Fruit fly (Drosophila melanogaster) whole organism, embryonic: ENCODE data around the gene CG42395.
A peak's percentile ranks its signal among the peaks of the same experiment; 100 is the strongest.

Source experiments
- CG10147 ChIP-seq: fragments of 200-800 bp; sonication (Bioruptor generic); optimal IDR thresholded peaks from 2 replicates; lab custom pipeline; 2019; ENCODE audit warnings: missing biosample characterization, mild to moderate bottlenecking, missing genetic modification characterization, moderate library complexity
- CG11695 ChIP-seq: fragments of 200-800 bp; sonication (Bioruptor generic); IDR thresholded peaks from 3 replicates; pipeline ENCODE4 v1.3.6; 2022; ENCODE audit warnings: missing biosample characterization, missing genetic modification characterization
- CG13287 ChIP-seq: fragments of 200-800 bp; sonication (Bioruptor generic); IDR thresholded peaks from 2 replicates; pipeline ENCODE4 v1.3.6; 2022; ENCODE audit warnings: missing biosample characterization, missing genetic modification characterization; ENCODE audit not compliant: partially characterized antibody
- CG1602 ChIP-seq: fragments of 200-800 bp; sonication (Bioruptor generic); optimal IDR thresholded peaks from 3 replicates; lab custom pipeline; 2016; ENCODE audit warnings: missing biosample characterization, missing genetic modification characterization
- CG16813 ChIP-seq: fragments of 200-800 bp; sonication (Bioruptor generic); IDR thresholded peaks from 3 replicates; pipeline ENCODE4 v1.3.6; 2022; ENCODE audit warnings: missing biosample characterization, missing genetic modification characterization; ENCODE audit not compliant: partially characterized antibody
- CG16863 ChIP-seq: fragments of 200-800 bp; sonication (Bioruptor generic); optimal IDR thresholded peaks from 3 replicates; lab custom pipeline; 2016; ENCODE audit warnings: missing biosample characterization, missing genetic modification characterization
- CG17912 ChIP-seq: fragments of 200-800 bp; sonication (Bioruptor generic); optimal IDR thresholded peaks from 2 replicates; lab custom pipeline; 2018; ENCODE audit warnings: missing biosample characterization, mild to moderate bottlenecking, missing genetic modification characterization
- CG18619 ChIP-seq: fragments of 200-800 bp; sonication (Bioruptor generic); optimal IDR thresholded peaks from 3 replicates; lab custom pipeline; 2017; ENCODE audit warnings: missing biosample characterization, mild to moderate bottlenecking, missing genetic modification characterization
- CG18764 ChIP-seq: fragments of 200-800 bp; sonication (Bioruptor generic); optimal IDR thresholded peaks from 3 replicates; lab custom pipeline; 2016; ENCODE audit warnings: missing biosample characterization, missing genetic modification characterization
- CG6683 ChIP-seq: fragments of 200-800 bp; sonication (Bioruptor generic); optimal IDR thresholded peaks from 2 replicates; lab custom pipeline; 2017; ENCODE audit warnings: missing biosample characterization, mild to moderate bottlenecking, missing genetic modification characterization, missing genetic modification reagents
- CG6765 ChIP-seq: fragments of 200-800 bp; sonication (Bioruptor generic); optimal IDR thresholded peaks from 3 replicates; lab custom pipeline; 2017; ENCODE audit warnings: missing biosample characterization, mild to moderate bottlenecking, missing genetic modification characterization
- CG7963 ChIP-seq: fragments of 200-800 bp; sonication (Bioruptor generic); IDR thresholded peaks from 3 replicates; pipeline ENCODE4 v1.3.6; 2022; ENCODE audit warnings: missing biosample characterization, missing genetic modification characterization; ENCODE audit not compliant: partially characterized antibody
- CG9817 ChIP-seq: fragments of 200-800 bp; sonication (Bioruptor generic); optimal IDR thresholded peaks from 2 replicates; lab custom pipeline; 2018; ENCODE audit warnings: missing biosample characterization, mild to moderate bottlenecking, missing genetic modification characterization, moderate library complexity
- CoRest ChIP-seq: fragments of 200-800 bp; sonication (Bioruptor generic); optimal IDR thresholded peaks from 3 replicates; lab custom pipeline; 2018; ENCODE audit warnings: missing biosample characterization, mild to moderate bottlenecking, missing genetic modification characterization, moderate library complexity
- Deaf1 ChIP-seq: fragments of 200-800 bp; optimal IDR thresholded peaks from 3 replicates; lab custom pipeline; 2019; ENCODE audit warnings: missing biosample characterization, mild to moderate bottlenecking, missing genetic modification characterization, moderate library complexity
- Dll ChIP-seq: fragments of 200-800 bp; sonication (Bioruptor generic); IDR thresholded peaks from 4 replicates; pipeline ENCODE4 v1.3.6; 2022; ENCODE audit warnings: missing biosample characterization, missing genetic modification characterization; ENCODE audit not compliant: partially characterized antibody
- ERR ChIP-seq: fragments of 200-800 bp; sonication (Bioruptor generic); optimal IDR thresholded peaks from 2 replicates; lab custom pipeline; 2016; ENCODE audit warnings: missing biosample characterization, missing genetic modification characterization
- Fer1 ChIP-seq: fragments of 200-800 bp; sonication (Bioruptor generic); optimal IDR thresholded peaks from 2 replicates; lab custom pipeline; 2017; ENCODE audit warnings: missing biosample characterization, mild to moderate bottlenecking, missing genetic modification characterization
- HLH4C ChIP-seq: fragments of 200-800 bp; sonication (Bioruptor generic); IDR thresholded peaks from 3 replicates; pipeline ENCODE4 v1.3.6; 2022; ENCODE audit warnings: missing biosample characterization, missing genetic modification characterization; ENCODE audit not compliant: partially characterized antibody
- Lhr ChIP-seq: fragments of 200-800 bp; sonication (Bioruptor generic); optimal IDR thresholded peaks from 3 replicates; lab custom pipeline; 2017; ENCODE audit warnings: mild to moderate bottlenecking, missing biosample characterization, missing genetic modification reagents, missing genetic modification characterization
- NC2β ChIP-seq: fragments of 200-800 bp; sonication (Bioruptor generic); optimal IDR thresholded peaks from 2 replicates; lab custom pipeline; 2016; ENCODE audit warnings: missing biosample characterization, missing genetic modification characterization
- Neu2 ChIP-seq: fragments of 200-800 bp; sonication (Bioruptor generic); optimal IDR thresholded peaks from 3 replicates; lab custom pipeline; 2016; ENCODE audit warnings: missing biosample characterization, missing genetic modification characterization, borderline replicate concordance
- NfI ChIP-seq: fragments of 200-800 bp; sonication (Bioruptor generic); optimal IDR thresholded peaks from 3 replicates; lab custom pipeline; 2018; ENCODE audit warnings: missing biosample characterization, mild to moderate bottlenecking, missing genetic modification characterization, moderate library complexity
- Poxn ChIP-seq: fragments of 200-800 bp; sonication (Bioruptor generic); IDR thresholded peaks from 2 replicates; pipeline ENCODE4 v1.3.6; 2022; ENCODE audit warnings: missing biosample characterization, missing genetic modification characterization
- Scr ChIP-seq: fragments of 200-800 bp; sonication (Bioruptor generic); IDR thresholded peaks from 2 replicates; pipeline ENCODE4 v1.3.6; 2022; ENCODE audit warnings: missing biosample characterization, missing genetic modification characterization; ENCODE audit not compliant: partially characterized antibody
- Spps ChIP-seq: fragments of 200-800 bp; sonication (Bioruptor generic); optimal IDR thresholded peaks from 2 replicates; lab custom pipeline; 2018; ENCODE audit warnings: missing biosample characterization, mild to moderate bottlenecking, missing genetic modification characterization
- Sry-β ChIP-seq: fragments of 200-800 bp; sonication (Bioruptor generic); optimal IDR thresholded peaks from 2 replicates; lab custom pipeline; 2018; ENCODE audit warnings: missing biosample characterization, mild to moderate bottlenecking, missing genetic modification characterization, moderate library complexity
- YL-1 ChIP-seq: fragments of 200-800 bp; sonication (Bioruptor generic); optimal IDR thresholded peaks from 3 replicates; lab custom pipeline; 2017; ENCODE audit warnings: missing biosample characterization, mild to moderate bottlenecking, missing genetic modification characterization
- abd-A ChIP-seq: fragments of 200-800 bp; sonication (Bioruptor generic); optimal IDR thresholded peaks from 3 replicates; lab custom pipeline; 2019; ENCODE audit warnings: missing biosample characterization, mild to moderate bottlenecking, missing genetic modification characterization, moderate library complexity
- bowl ChIP-seq: fragments of 200-800 bp; sonication (Bioruptor generic); IDR thresholded peaks from 2 replicates; pipeline ENCODE4 v1.3.6; 2022; ENCODE audit warnings: missing biosample characterization, missing genetic modification characterization
- crp ChIP-seq, 2 experiments: fragments of 200-800 bp; sonication (Bioruptor generic); optimal IDR thresholded peaks; 2 replicates in 1 of 2; 3 replicates in 1 of 2; lab custom pipeline; 2017; ENCODE audit warnings: missing biosample characterization in 2 of 2, missing genetic modification characterization in 2 of 2, mild to moderate bottlenecking in 1 of 2, moderate library complexity in 1 of 2
- da ChIP-seq: fragments of 200-800 bp; sonication (Bioruptor generic); optimal IDR thresholded peaks from 2 replicates; lab custom pipeline; 2016; ENCODE audit warnings: missing biosample characterization, missing genetic modification characterization
- dati ChIP-seq: fragments of 200-800 bp; sonication (Bioruptor generic); IDR thresholded peaks from 2 replicates; pipeline ENCODE4 v1.3.6; 2022; ENCODE audit warnings: missing biosample characterization, missing genetic modification characterization
- dm ChIP-seq: fragments of 200-800 bp; sonication (Bioruptor generic); optimal IDR thresholded peaks from 3 replicates; lab custom pipeline; 2016; ENCODE audit warnings: missing biosample characterization, missing genetic modification characterization
- en ChIP-seq: fragments of 200-800 bp; sonication (Bioruptor generic); optimal IDR thresholded peaks from 2 replicates; lab custom pipeline; 2016; ENCODE audit warnings: missing biosample characterization, missing genetic modification characterization
- hbn ChIP-seq: fragments of 200-800 bp; sonication (Bioruptor generic); IDR thresholded peaks from 2 replicates; pipeline ENCODE4 v1.3.6; 2022; ENCODE audit warnings: missing biosample characterization, missing genetic modification characterization; ENCODE audit not compliant: partially characterized antibody
- nau ChIP-seq: fragments of 200-800 bp; sonication (Bioruptor generic); optimal IDR thresholded peaks from 3 replicates; lab custom pipeline; 2017; ENCODE audit warnings: missing biosample characterization, mild to moderate bottlenecking, missing genetic modification characterization, missing genetic modification reagents
- odd ChIP-seq: fragments of 200-800 bp; sonication (Bioruptor generic); optimal IDR thresholded peaks from 2 replicates; lab custom pipeline; 2017; ENCODE audit warnings: missing biosample characterization, mild to moderate bottlenecking, missing genetic modification characterization
- pum ChIP-seq: fragments of 200-800 bp; sonication (Bioruptor generic); optimal IDR thresholded peaks from 2 replicates; lab custom pipeline; 2016; ENCODE audit warnings: missing biosample characterization, missing genetic modification characterization
- row ChIP-seq: fragments of 200-800 bp; sonication (Bioruptor generic); IDR thresholded peaks from 3 replicates; pipeline ENCODE4 v1.3.6; 2022; ENCODE audit warnings: missing biosample characterization, missing genetic modification characterization
- sisA ChIP-seq: fragments of 200-800 bp; sonication (Bioruptor generic); IDR thresholded peaks from 2 replicates; pipeline ENCODE4 v1.3.6; 2022; ENCODE audit warnings: missing biosample characterization, missing genetic modification characterization
- slbo ChIP-seq: fragments of 200-800 bp; sonication (Bioruptor generic); IDR thresholded peaks from 2 replicates; pipeline ENCODE4 v1.3.6; 2022; ENCODE audit warnings: missing biosample characterization, missing genetic modification characterization
- slp2 ChIP-seq: fragments of 200-800 bp; sonication (Bioruptor generic); optimal IDR thresholded peaks from 2 replicates; lab custom pipeline; 2016; ENCODE audit warnings: missing biosample characterization, missing genetic modification characterization
- tin ChIP-seq: fragments of 200-800 bp; sonication (Bioruptor generic); optimal IDR thresholded peaks from 3 replicates; lab custom pipeline; 2016; ENCODE audit warnings: missing biosample characterization, missing genetic modification characterization
- unc-4 ChIP-seq: fragments of 200-800 bp; sonication (Bioruptor generic); IDR thresholded peaks from 2 replicates; pipeline ENCODE4 v1.3.6; 2022; ENCODE audit warnings: missing biosample characterization, missing genetic modification characterization; ENCODE audit not compliant: partially characterized antibody
- unpg ChIP-seq: fragments of 200-800 bp; sonication (Bioruptor generic); optimal IDR thresholded peaks from 3 replicates; lab custom pipeline; 2018; ENCODE audit warnings: missing biosample characterization, mild to moderate bottlenecking, missing genetic modification characterization, moderate library complexity
- wek ChIP-seq: fragments of 200-800 bp; sonication (Bioruptor generic); optimal IDR thresholded peaks from 3 replicates; lab custom pipeline; 2018; ENCODE audit warnings: missing biosample characterization, mild to moderate bottlenecking, missing genetic modification characterization, moderate library complexity
- zf30C ChIP-seq: fragments of 200-800 bp; sonication (Bioruptor generic); optimal IDR thresholded peaks from 3 replicates; lab custom pipeline; 2018; ENCODE audit warnings: missing biosample characterization, mild to moderate bottlenecking, missing genetic modification characterization

The CG42395 gene

DNA sequence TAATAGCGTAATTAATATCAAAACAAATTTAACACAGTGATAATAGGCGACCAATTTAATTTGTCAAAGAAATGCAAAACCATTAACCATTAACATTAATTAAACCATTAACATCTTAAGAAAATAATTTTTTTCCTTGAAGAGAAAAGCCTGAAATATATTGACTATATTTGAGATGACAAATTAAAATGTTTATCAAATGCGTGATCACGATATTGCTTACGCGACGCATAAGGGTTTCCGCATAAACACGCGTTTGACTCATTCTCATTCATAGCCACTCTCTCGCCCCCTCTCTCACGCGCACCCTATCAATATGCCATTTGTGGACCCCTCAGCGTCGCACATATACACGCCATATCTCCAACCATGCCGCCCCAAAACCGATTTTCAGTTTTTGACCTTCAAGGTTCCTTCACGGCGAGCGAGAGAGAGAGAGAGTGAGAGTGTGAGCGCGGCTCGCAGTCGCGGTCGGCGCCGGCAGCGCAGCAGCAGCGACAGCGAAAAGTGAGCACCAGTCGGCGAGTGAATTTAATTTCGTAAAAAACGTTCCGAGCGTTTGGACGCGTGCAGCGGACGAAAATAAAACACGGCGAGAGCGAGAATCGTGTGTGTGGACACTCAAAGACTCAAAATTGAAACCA is 9.4 kb upstream of the CG42395 start, which contains the start of gene Hex-A (continued):
- TF ChIP-seq CG9817 (tag; lab: Kevin White, UChicago) (peak; percentile 97), CG10147 (GFP tag; lab: Kevin White, UChicago) (peak; percentile 99), NC2β (GFP tag; lab: Kevin White, UChicago) (peak; percentile 84), YL-1 (GFP tag; lab: Kevin White, UChicago) (peak; percentile 84), abd-A (peak; percentile 93), unc-4 (GFP tag; lab: Robert Waterston, UW) (peak; percentile 53), NfI (GFP tag; lab: Kevin White, UChicago) (peak; percentile 97), CG1602 (peak; percentile 87), nau (GFP tag; lab: Kevin White, UChicago) (peak; percentile 97), odd (GFP tag; lab: Kevin White, UChicago) (peak; percentile 98), CG18764 (GFP tag; lab: Kevin White, UChicago) (peak; percentile 82), sisA (GFP tag; lab: Robert Waterston, UW) (peak; percentile 81), Fer1 (GFP tag; lab: Kevin White, UChicago) (peak; percentile 99), hbn (GFP tag; lab: Robert Waterston, UW) (no peak), Scr (GFP tag; lab: Robert Waterston, UW) (no peak), CG17912 (GFP tag; lab: Kevin White, UChicago) (peak; percentile 75), CG16813 (no peak), Deaf1 (tag; lab: Kevin White, UChicago) (peak; percentile 84), dati (GFP tag; lab: Robert Waterston, UW) (peak; percentile 73), ERR (GFP tag; lab: Kevin White, UChicago) (peak; percentile 99), Spps (tag; lab: Kevin White, UChicago) (peak; percentile 92), CG6765 (peak; percentile 98), CG16863 (GFP tag; lab: Kevin White, UChicago) (peak; percentile 86), CG11695 (GFP tag; lab: Robert Waterston, UW) (peak; percentile 96), Neu2 (GFP tag; lab: Kevin White, UChicago) (peak; percentile 69), CoRest (peak; percentile 99), row (GFP tag; lab: Robert Waterston, UW) (peak; percentile 93), dm (GFP tag; lab: Kevin White, UChicago) (peak; percentile 84), pum (GFP tag; lab: Kevin White, UChicago) (peak; percentile 91), tin (peak; percentile 92), CG13287 (GFP tag; lab: Robert Waterston, UW) (peak; percentile 55), CG18619 (GFP tag; lab: Kevin White, UChicago) (peak; percentile 97), Sry-β (peak; percentile 36), HLH4C (peak; percentile 50; the same call in 1 of the 3 replicates), en (peak; percentile 93), crp (GFP tag; optimal IDR thresholded peaks at IDR 0.05; lab: Kevin White, UChicago) (peak in 1 of 2 experiments; percentile 69), CG7963 (GFP tag; lab: Robert Waterston, UW) (no peak), wek (GFP tag; lab: Kevin White, UChicago) (peak; percentile 79), unpg (peak; percentile 98), Dll (GFP tag; lab: Robert Waterston, UW) (no peak), bowl (GFP tag; lab: Robert Waterston, UW) (peak; percentile 65), Lhr (peak; percentile 90), slbo (peak; percentile 87), da (GFP tag; lab: Kevin White, UChicago) (peak; percentile 80), zf30C (peak; percentile 4), slp2 (GFP tag; lab: Kevin White, UChicago) (peak; percentile 92), CG6683 (GFP tag; lab: Kevin White, UChicago) (peak; percentile 96), Poxn (GFP tag; lab: Robert Waterston, UW) (peak; percentile 59)
